Worm (Caenorhabditis elegans) whole organism, midembryonic: ENCODE results near the gene fbxb-106.

ENCODE experiments used
- flt-1 ChIP-seq: fragments of 200-800 bp; sonication (Bioruptor generic); IDR thresholded peaks from 2 replicates; pipeline ENCODE4 v1.3.6; 2022; ENCODE audit warnings: missing genetic modification characterization, missing compliant biosample characterization
- tab-1 ChIP-seq: fragments of 200-800 bp; sonication (Bioruptor generic); IDR thresholded peaks from 2 replicates; pipeline ENCODE4 v1.3.6; 2022; ENCODE audit warnings: missing genetic modification characterization, missing compliant biosample characterization
- ztf-29 ChIP-seq: fragments of 200-800 bp; sonication (Bioruptor generic); IDR thresholded peaks from 2 replicates; pipeline ENCODE4 v1.3.6; 2022; ENCODE audit warnings: missing genetic modification reagents, missing genetic modification characterization, missing compliant biosample characterization

DNA sequence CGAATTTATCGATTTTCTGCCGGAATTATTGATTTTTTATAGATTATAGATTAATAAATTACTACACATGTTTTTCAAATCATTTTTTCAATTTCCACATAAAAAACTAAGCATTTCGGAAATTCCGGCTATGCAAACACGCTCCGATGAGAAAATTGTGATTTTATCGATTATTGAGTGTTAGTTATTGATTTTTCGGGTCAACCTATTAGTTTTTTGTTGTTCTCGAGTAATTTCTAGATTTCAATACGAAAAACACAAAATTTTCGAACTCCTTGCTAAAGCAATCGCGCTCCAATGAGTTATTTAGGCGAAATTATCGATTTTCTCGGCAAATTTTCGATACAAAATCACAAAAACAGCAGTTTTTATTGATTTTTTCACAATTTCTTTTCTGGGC, 33.2 kb downstream of the fbxb-106 start:
- TF ChIP-seq ztf-29 (GFP tag; lab: Robert Waterston, UW) (no peak), tab-1 (GFP tag; lab: Robert Waterston, UW) (no peak), flt-1 (no peak)
